Fruit fly (Drosophila melanogaster) whole organism, embryonic: ENCODE measurements around the gene corto.
A peak's percentile ranks its signal among the peaks of the same experiment; 100 is the strongest.

Source experiments
- BtbVII ChIP-seq: fragments of 200-800 bp; sonication (Bioruptor generic); optimal IDR thresholded peaks from 3 replicates; lab custom pipeline; 2017; ENCODE audit warnings: missing biosample characterization, mild to moderate bottlenecking, missing genetic modification characterization
- CG10209 ChIP-seq: fragments of 200-800 bp; sonication (Bioruptor generic); optimal IDR thresholded peaks from 3 replicates; lab custom pipeline; 2017; ENCODE audit warnings: missing biosample characterization, mild to moderate bottlenecking, missing genetic modification characterization, missing genetic modification reagents
- CG12391 ChIP-seq: fragments of 200-800 bp; sonication (Bioruptor generic); optimal IDR thresholded peaks from 3 replicates; lab custom pipeline; 2018; ENCODE audit warnings: missing biosample characterization, mild to moderate bottlenecking, missing genetic modification characterization, moderate library complexity
- CG12769 ChIP-seq: fragments of 200-800 bp; sonication (Bioruptor generic); optimal IDR thresholded peaks from 2 replicates; lab custom pipeline; 2019; ENCODE audit warnings: missing biosample characterization, mild to moderate bottlenecking, missing genetic modification characterization, moderate library complexity
- CG13424 ChIP-seq: fragments of 200-800 bp; sonication (Bioruptor generic); optimal IDR thresholded peaks from 2 replicates; lab custom pipeline; 2019; ENCODE audit warnings: missing biosample characterization, mild to moderate bottlenecking, missing genetic modification characterization, moderate library complexity
- CG14710 ChIP-seq: fragments of 200-800 bp; sonication (Bioruptor generic); optimal IDR thresholded peaks from 3 replicates; lab custom pipeline; 2019; ENCODE audit warnings: missing biosample characterization, mild to moderate bottlenecking, missing genetic modification characterization, moderate library complexity
- CG17361 ChIP-seq: fragments of 200-800 bp; sonication (Bioruptor generic); IDR thresholded peaks from 3 replicates; pipeline ENCODE4 v1.3.6; 2022; ENCODE audit warnings: missing biosample characterization, missing genetic modification characterization
- CG17802 ChIP-seq: fragments of 200-800 bp; sonication (Bioruptor generic); optimal IDR thresholded peaks from 2 replicates; lab custom pipeline; 2018; ENCODE audit warnings: missing biosample characterization, mild to moderate bottlenecking, missing genetic modification characterization, moderate library complexity
- CG18262 ChIP-seq: fragments of 200-800 bp; optimal IDR thresholded peaks from 3 replicates; lab custom pipeline; 2019; ENCODE audit warnings: missing biosample characterization, mild to moderate bottlenecking, missing genetic modification characterization, moderate library complexity
- CG18619 ChIP-seq: fragments of 200-800 bp; sonication (Bioruptor generic); optimal IDR thresholded peaks from 3 replicates; lab custom pipeline; 2017; ENCODE audit warnings: missing biosample characterization, mild to moderate bottlenecking, missing genetic modification characterization
- CG31224 ChIP-seq: fragments of 200-800 bp; sonication (Bioruptor generic); IDR thresholded peaks from 2 replicates; pipeline ENCODE4 v1.3.6; 2022; ENCODE audit warnings: missing biosample characterization, missing genetic modification characterization
- CG32532 ChIP-seq: fragments of 200-800 bp; sonication (Bioruptor generic); IDR thresholded peaks from 2 replicates; pipeline ENCODE4 v1.3.6; 2022; ENCODE audit warnings: missing biosample characterization, missing genetic modification characterization
- CG33557 ChIP-seq: fragments of 200-800 bp; sonication (Bioruptor generic); optimal IDR thresholded peaks from 2 replicates; lab custom pipeline; 2019; ENCODE audit warnings: missing biosample characterization, mild to moderate bottlenecking, missing genetic modification characterization, moderate library complexity
- CG42726 ChIP-seq: fragments of 200-800 bp; sonication (Bioruptor generic); IDR thresholded peaks from 2 replicates; pipeline ENCODE4 v1.3.6; 2022; ENCODE audit warnings: missing biosample characterization, missing genetic modification characterization; ENCODE audit not compliant: partially characterized antibody
- CG4360 ChIP-seq: fragments of 200-800 bp; sonication (Bioruptor generic); IDR thresholded peaks from 2 replicates; pipeline ENCODE4 v1.3.6; 2022; ENCODE audit warnings: missing biosample characterization, missing genetic modification characterization
- CG4424 ChIP-seq: fragments of 200-800 bp; sonication (Bioruptor generic); optimal IDR thresholded peaks from 3 replicates; lab custom pipeline; 2016; ENCODE audit warnings: missing biosample characterization, missing genetic modification characterization
- CG4617 ChIP-seq: fragments of 200-800 bp; sonication (Bioruptor generic); optimal IDR thresholded peaks from 3 replicates; lab custom pipeline; 2016; ENCODE audit warnings: missing biosample characterization, missing genetic modification characterization, borderline replicate concordance
- CG6765 ChIP-seq: fragments of 200-800 bp; sonication (Bioruptor generic); optimal IDR thresholded peaks from 3 replicates; lab custom pipeline; 2017; ENCODE audit warnings: missing biosample characterization, mild to moderate bottlenecking, missing genetic modification characterization
- CG6791 ChIP-seq: fragments of 200-800 bp; sonication (Bioruptor generic); IDR thresholded peaks from 3 replicates; pipeline ENCODE4 v1.3.6; 2022; ENCODE audit warnings: missing biosample characterization, missing genetic modification characterization; ENCODE audit not compliant: partially characterized antibody
- CG6813 ChIP-seq: fragments of 200-800 bp; sonication (Bioruptor generic); optimal IDR thresholded peaks from 2 replicates; lab custom pipeline; 2017; ENCODE audit warnings: missing biosample characterization, missing genetic modification characterization, mild to moderate bottlenecking, moderate library complexity, missing genetic modification reagents
- CG7556 ChIP-seq: fragments of 200-800 bp; sonication (Bioruptor generic); optimal IDR thresholded peaks from 2 replicates; lab custom pipeline; 2017; ENCODE audit warnings: missing biosample characterization, mild to moderate bottlenecking, missing genetic modification characterization
- CG8388 ChIP-seq: fragments of 200-800 bp; sonication (Bioruptor generic); optimal IDR thresholded peaks from 2 replicates; lab custom pipeline; 2019; ENCODE audit warnings: missing biosample characterization, mild to moderate bottlenecking, missing genetic modification characterization, moderate library complexity
- CG9817 ChIP-seq: fragments of 200-800 bp; sonication (Bioruptor generic); optimal IDR thresholded peaks from 2 replicates; lab custom pipeline; 2018; ENCODE audit warnings: missing biosample characterization, mild to moderate bottlenecking, missing genetic modification characterization, moderate library complexity
- ERR ChIP-seq: fragments of 200-800 bp; sonication (Bioruptor generic); optimal IDR thresholded peaks from 2 replicates; lab custom pipeline; 2016; ENCODE audit warnings: missing biosample characterization, missing genetic modification characterization
- Hey ChIP-seq: fragments of 200-800 bp; sonication (Bioruptor generic); optimal IDR thresholded peaks from 3 replicates; lab custom pipeline; 2018; ENCODE audit warnings: missing biosample characterization, mild to moderate bottlenecking, missing genetic modification characterization
- Nf-YA ChIP-seq: fragments of 200-800 bp; sonication (Bioruptor generic); IDR thresholded peaks from 2 replicates; pipeline ENCODE4 v1.3.6; 2022; ENCODE audit warnings: missing biosample characterization, missing genetic modification characterization
- Side ChIP-seq: fragments of 200-800 bp; sonication (Bioruptor generic); optimal IDR thresholded peaks from 2 replicates; lab custom pipeline; 2016; ENCODE audit warnings: missing biosample characterization, missing genetic modification characterization
- Sox102F ChIP-seq: fragments of 200-800 bp; sonication (Bioruptor generic); optimal IDR thresholded peaks from 2 replicates; lab custom pipeline; 2018; ENCODE audit warnings: missing biosample characterization, mild to moderate bottlenecking, missing genetic modification characterization, moderate library complexity
- Ssrp ChIP-seq: fragments of 200-800 bp; sonication (Bioruptor generic); optimal IDR thresholded peaks from 2 replicates; lab custom pipeline; 2018; ENCODE audit warnings: missing biosample characterization, mild to moderate bottlenecking, missing genetic modification characterization, moderate library complexity
- Taf1 ChIP-seq: fragments of 200-800 bp; sonication (Bioruptor generic); IDR thresholded peaks from 2 replicates; pipeline ENCODE4 v1.3.6; 2022; ENCODE audit warnings: missing biosample characterization, missing genetic modification characterization
- ara ChIP-seq: fragments of 200-800 bp; sonication (Bioruptor generic); IDR thresholded peaks from 2 replicates; pipeline ENCODE4 v1.3.6; 2022; ENCODE audit warnings: missing biosample characterization, missing genetic modification characterization
- ash1 ChIP-seq: fragments of 200-800 bp; sonication (Bioruptor generic); optimal IDR thresholded peaks from 2 replicates; lab custom pipeline; 2018; ENCODE audit warnings: missing biosample characterization, mild to moderate bottlenecking, missing genetic modification characterization
- bcd ChIP-seq: fragments of 200-800 bp; sonication (Bioruptor generic); optimal IDR thresholded peaks from 2 replicates; lab custom pipeline; 2017; ENCODE audit warnings: missing biosample characterization, mild to moderate bottlenecking, missing genetic modification characterization
- chif ChIP-seq, 2 experiments: fragments of 200-800 bp; sonication (Bioruptor generic); optimal IDR thresholded peaks; 3 replicates each; lab custom pipeline; 2016; ENCODE audit warnings: missing biosample characterization in 2 of 2, missing genetic modification characterization in 2 of 2
- chm ChIP-seq: fragments of 200-800 bp; sonication (Bioruptor generic); IDR thresholded peaks from 2 replicates; pipeline ENCODE4 v1.3.6; 2022; ENCODE audit warnings: missing biosample characterization, missing genetic modification characterization
- ci ChIP-seq: fragments of 200-800 bp; sonication (Bioruptor generic); IDR thresholded peaks from 3 replicates; pipeline ENCODE4 v1.3.6; 2022; ENCODE audit warnings: missing biosample characterization, missing genetic modification characterization
- crp ChIP-seq, 2 experiments: fragments of 200-800 bp; sonication (Bioruptor generic); optimal IDR thresholded peaks; 2 replicates in 1 of 2; 3 replicates in 1 of 2; lab custom pipeline; 2017; ENCODE audit warnings: missing biosample characterization in 2 of 2, missing genetic modification characterization in 2 of 2, mild to moderate bottlenecking in 1 of 2, moderate library complexity in 1 of 2
- dysf ChIP-seq: fragments of 200-800 bp; sonication (Bioruptor generic); IDR thresholded peaks from 3 replicates; pipeline ENCODE4 v1.3.6; 2022; ENCODE audit warnings: missing biosample characterization, missing genetic modification characterization
- exex ChIP-seq: fragments of 200-800 bp; sonication (Bioruptor generic); optimal IDR thresholded peaks from 4 replicates; lab custom pipeline; 2018; ENCODE audit warnings: missing biosample characterization, mild to moderate bottlenecking, missing genetic modification characterization, moderate library complexity
- fd96Cb ChIP-seq: fragments of 200-800 bp; sonication (Bioruptor generic); optimal IDR thresholded peaks from 2 replicates; lab custom pipeline; 2018; ENCODE audit warnings: missing biosample characterization, mild to moderate bottlenecking, missing genetic modification characterization, moderate library complexity
- ftz-f1 ChIP-seq: fragments of 200-800 bp; sonication (Bioruptor generic); optimal IDR thresholded peaks from 2 replicates; lab custom pipeline; 2016; ENCODE audit warnings: missing biosample characterization, missing genetic modification characterization
- grn ChIP-seq: fragments of 200-800 bp; sonication (Bioruptor generic); optimal IDR thresholded peaks from 3 replicates; lab custom pipeline; 2017; ENCODE audit warnings: missing biosample characterization, missing genetic modification characterization
- gsb-n ChIP-seq: fragments of 200-800 bp; sonication (Bioruptor generic); optimal IDR thresholded peaks from 3 replicates; lab custom pipeline; 2018; ENCODE audit warnings: missing biosample characterization, mild to moderate bottlenecking, missing genetic modification characterization
- nmo ChIP-seq: fragments of 200-800 bp; sonication (Bioruptor generic); optimal IDR thresholded peaks from 2 replicates; lab custom pipeline; 2018; ENCODE audit warnings: missing biosample characterization, mild to moderate bottlenecking, missing genetic modification characterization, moderate library complexity
- phol ChIP-seq: fragments of 200-800 bp; sonication (Bioruptor generic); optimal IDR thresholded peaks from 3 replicates; lab custom pipeline; 2018; ENCODE audit warnings: missing biosample characterization, mild to moderate bottlenecking, missing genetic modification characterization, moderate library complexity
- pros ChIP-seq: fragments of 200-800 bp; sonication (Bioruptor generic); optimal IDR thresholded peaks from 3 replicates; lab custom pipeline; 2019; ENCODE audit warnings: missing biosample characterization, mild to moderate bottlenecking, missing genetic modification characterization, moderate library complexity
- slbo ChIP-seq: fragments of 200-800 bp; sonication (Bioruptor generic); IDR thresholded peaks from 2 replicates; pipeline ENCODE4 v1.3.6; 2022; ENCODE audit warnings: missing biosample characterization, missing genetic modification characterization
- sob ChIP-seq: fragments of 200-800 bp; sonication (Bioruptor generic); IDR thresholded peaks from 2 replicates; pipeline ENCODE4 v1.3.6; 2022; ENCODE audit warnings: missing biosample characterization, missing genetic modification characterization

corto gene

dm6 chr3R:5084413-5084812, 2.5 kb downstream of the corto start (continued):
- TF ChIP-seq CG42726 (GFP tag; lab: Robert Waterston, UW) (no peak), CG10209 (GFP tag; lab: Kevin White, UChicago) (no peak), ci (GFP tag; lab: Robert Waterston, UW) (peak; percentile 34; the same call in 1 of the 3 replicates), CG12769 (tag; lab: Kevin White, UChicago) (no peak), sob (0 out of 2 replicates have a peak, but pooled peaks have one; percentile 6), ftz-f1 (GFP tag; lab: Kevin White, UChicago) (no peak), CG4424 (GFP tag; lab: Kevin White, UChicago) (no peak), CG6765 (GFP tag; lab: Kevin White, UChicago) (no peak), Hey (tag; lab: Kevin White, UChicago) (no peak), BtbVII (no peak), Nf-YA (GFP tag; lab: Robert Waterston, UW) (no peak), ash1 (GFP tag; lab: Kevin White, UChicago) (no peak), CG14710 (no peak), exex (no peak), CG31224 (GFP tag; lab: Robert Waterston, UW) (no peak), ara (GFP tag; lab: Robert Waterston, UW) (no peak), CG4360 (no peak), CG12391 (tag; lab: Kevin White, UChicago) (no peak), CG9817 (tag; lab: Kevin White, UChicago) (no peak), fd96Cb (tag; lab: Kevin White, UChicago) (no peak), CG8388 (no peak)

dm6 chr3R:5082955-5083537, 3.8 kb downstream of the corto start:
- TF ChIP-seq Side, result no peak
- 0 out of 3 replicates have a peak, but pooled peaks have one; percentile 36 for TF ChIP-seq CG17361
- TF ChIP-seq CG9817 (tag; lab: Kevin White, UChicago), result peak; percentile 1
- TF ChIP-seq slbo (GFP tag; lab: Robert Waterston, UW), result peak; percentile 33; the same call in 1 of the 2 replicates
- TF ChIP-seq CG33557 (GFP tag; lab: Kevin White, UChicago), result no peak
- TF ChIP-seq Sox102F (GFP tag; lab: Kevin White, UChicago), result no peak
- TF ChIP-seq CG17802, result no peak
- peak; percentile 21 for TF ChIP-seq CG7556 (GFP tag; lab: Kevin White, UChicago)
- no peak for TF ChIP-seq chif (GFP tag; optimal IDR thresholded peaks at IDR 0.05; lab: Kevin White, UChicago)
- TF ChIP-seq dysf, result peak; percentile 32; the same call in 2 of the 3 replicates
- no peak for TF ChIP-seq Taf1 (GFP tag; lab: Robert Waterston, UW)
- TF ChIP-seq CG6791 (GFP tag; lab: Robert Waterston, UW), result 0 out of 3 replicates have a peak, but pooled peaks have one; percentile 16
- peak; percentile 6 for TF ChIP-seq nmo (GFP tag; lab: Kevin White, UChicago)
- no peak for TF ChIP-seq CG6813
- TF ChIP-seq CG13424, result peak; percentile 26
- TF ChIP-seq crp (GFP tag; optimal IDR thresholded peaks at IDR 0.05; lab: Kevin White, UChicago), result no peak
- peak; percentile 0 for TF ChIP-seq CG18619
- TF ChIP-seq grn (GFP tag; lab: Kevin White, UChicago), result no peak
- TF ChIP-seq CG32532 (GFP tag; lab: Robert Waterston, UW), result 0 out of 2 replicates have a peak, but pooled peaks have one; percentile 22
- TF ChIP-seq bcd (GFP tag; lab: Kevin White, UChicago), result peak; percentile 12
- TF ChIP-seq CG4617 (GFP tag; lab: Kevin White, UChicago), result no peak
- TF ChIP-seq gsb-n (tag; lab: Kevin White, UChicago), result peak; percentile 8
- TF ChIP-seq phol (tag; lab: Kevin White, UChicago), result peak; percentile 14
- no peak for TF ChIP-seq ERR
- peak; percentile 14 for TF ChIP-seq Ssrp (tag; lab: Kevin White, UChicago)
- TF ChIP-seq pros (GFP tag; lab: Kevin White, UChicago), result peak; percentile 27
- peak; percentile 11 for TF ChIP-seq CG18262 (tag; lab: Kevin White, UChicago)
- peak; percentile 66; the same call in 1 of the 2 replicates for TF ChIP-seq chm (GFP tag; lab: Robert Waterston, UW)
